Fruit fly (Drosophila melanogaster): Measurements from ENCODE around the gene CG34180.

CG34180 gene

DNA sequence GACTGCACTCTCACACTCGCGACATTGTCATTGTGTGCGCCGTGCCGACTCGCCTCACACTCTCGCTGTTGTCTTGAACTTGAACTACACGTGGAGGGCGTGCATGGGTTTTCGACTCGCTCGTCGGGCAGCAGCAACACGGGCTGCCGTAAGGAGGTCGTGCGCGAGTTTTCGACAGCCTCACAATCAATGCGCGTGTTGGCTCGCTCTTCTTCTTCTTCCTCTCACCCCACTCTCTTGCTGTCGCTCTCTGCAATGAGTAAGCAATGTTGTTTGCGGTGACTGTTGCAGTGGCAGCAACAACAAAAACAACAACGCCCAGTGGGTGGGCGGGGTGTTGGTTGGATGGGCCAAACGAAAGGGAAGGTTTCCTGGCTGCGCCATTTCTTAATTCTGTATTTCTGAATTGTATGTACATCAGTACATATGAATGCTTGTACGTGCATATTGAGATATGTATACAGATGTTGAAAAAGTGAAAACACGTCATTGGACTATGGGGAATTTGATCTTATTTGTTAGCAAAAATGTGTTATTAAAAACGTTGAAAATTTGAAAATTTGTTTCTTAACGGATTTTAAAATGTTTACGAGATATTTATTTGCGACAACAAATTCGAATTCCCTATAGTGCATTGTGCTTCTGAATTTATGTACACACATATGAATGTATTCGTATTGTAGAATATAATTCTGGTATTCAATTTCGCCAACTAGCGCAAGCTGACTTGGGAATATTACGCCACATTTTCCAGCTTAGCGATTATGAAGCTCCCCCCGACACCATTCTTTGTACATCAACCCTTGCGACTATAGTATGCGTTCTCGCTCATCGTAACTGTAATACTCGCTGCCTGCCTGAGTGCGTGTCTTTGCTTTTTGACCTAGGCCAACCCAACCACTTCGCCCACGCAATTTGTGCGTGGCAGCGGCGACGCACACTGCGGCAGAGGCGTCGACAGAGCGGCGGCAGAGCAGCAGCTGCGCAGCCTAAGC lies 28.4 kb downstream of the CG34180 start:
- TF ChIP-seq usp (GFP tag; optimal IDR thresholded peaks at IDR 0.05) (no peak), Abd-B (GFP tag; optimal IDR thresholded peaks at IDR 0.05) (no peak), Hr83 (GFP tag; optimal IDR thresholded peaks at IDR 0.05; ENCODE audit: poor library complexity, severe bottlenecking) (peak; percentile 9), rgr (GFP tag; optimal IDR thresholded peaks at IDR 0.05) (peak; percentile 27), Dfd (GFP tag; optimal IDR thresholded peaks at IDR 0.05) (no peak), brk (GFP tag; optimal IDR thresholded peaks at IDR 0.05) (no peak), Rel (GFP tag; optimal IDR thresholded peaks at IDR 0.05) (no peak), Rel (tag; optimal IDR thresholded peaks at IDR 0.05) (peak; percentile 87), h (GFP tag; optimal IDR thresholded peaks at IDR 0.05) (peak; percentile 95), CG32264 (GFP tag; optimal IDR thresholded peaks at IDR 0.05) (no peak), jim (GFP tag; optimal IDR thresholded peaks at IDR 0.05) (peak; percentile 39), Mio (GFP tag; optimal IDR thresholded peaks at IDR 0.05) (no peak), Dif (GFP tag; optimal IDR thresholded peaks at IDR 0.05; ENCODE audit: partially characterized antibody) (peak; percentile 83), pan (optimal IDR thresholded peaks at IDR 0.05) (no peak), ey (GFP tag; optimal IDR thresholded peaks at IDR 0.05) (peak; percentile 6), Hnf4 (GFP tag; optimal IDR thresholded peaks at IDR 0.05) (no peak), psq (GFP tag; optimal IDR thresholded peaks at IDR 0.05) (peak; percentile 56), dl (GFP tag; optimal IDR thresholded peaks at IDR 0.05; ENCODE audit: insufficient read depth in 1 of 2, partially characterized antibody in 2 of 2) (peak; percentile 58 to 74), CG9705 (GFP tag; optimal IDR thresholded peaks at IDR 0.05) (peak; percentile 21), N (GFP tag; optimal IDR thresholded peaks at IDR 0.05) (no peak), OdsH (GFP tag; optimal IDR thresholded peaks at IDR 0.05) (no peak), sage (GFP tag; optimal IDR thresholded peaks at IDR 0.05) (peak; percentile 29), foxo (GFP tag; optimal IDR thresholded peaks at IDR 0.05) (no peak), Hr78 (GFP tag; optimal IDR thresholded peaks at IDR 0.05) (no peak), woc (GFP tag; optimal IDR thresholded peaks at IDR 0.05) (no peak), HLH106 (tag; optimal IDR thresholded peaks at IDR 0.05) (peak; percentile 29), fru (GFP tag; optimal IDR thresholded peaks at IDR 0.05) (peak; percentile 46), Sp1 (GFP tag; optimal IDR thresholded peaks at IDR 0.05) (peak; percentile 49), Jra (GFP tag; optimal IDR thresholded peaks at IDR 0.05) (peak; percentile 96), GATAd (GFP tag; optimal IDR thresholded peaks at IDR 0.05) (no peak), Myc (optimal IDR thresholded peaks at IDR 0.05) (no peak), br (GFP tag; optimal IDR thresholded peaks at IDR 0.05) (peak; percentile 22), CrebA (GFP tag; optimal IDR thresholded peaks at IDR 0.05; ENCODE audit: borderline replicate concordance) (no peak), tai (GFP tag; optimal IDR thresholded peaks at IDR 0.05) (peak; percentile 98), sv (GFP tag; optimal IDR thresholded peaks at IDR 0.05) (no peak), dmrt93B (GFP tag; optimal IDR thresholded peaks at IDR 0.05) (no peak), dsf (GFP tag; optimal IDR thresholded peaks at IDR 0.05; ENCODE audit: borderline replicate concordance) (no peak), Vsx2 (GFP tag; optimal IDR thresholded peaks at IDR 0.05; ENCODE audit: partially characterized antibody) (peak; percentile 48), lola (GFP tag; optimal IDR thresholded peaks at IDR 0.05) (no peak)

DNA sequence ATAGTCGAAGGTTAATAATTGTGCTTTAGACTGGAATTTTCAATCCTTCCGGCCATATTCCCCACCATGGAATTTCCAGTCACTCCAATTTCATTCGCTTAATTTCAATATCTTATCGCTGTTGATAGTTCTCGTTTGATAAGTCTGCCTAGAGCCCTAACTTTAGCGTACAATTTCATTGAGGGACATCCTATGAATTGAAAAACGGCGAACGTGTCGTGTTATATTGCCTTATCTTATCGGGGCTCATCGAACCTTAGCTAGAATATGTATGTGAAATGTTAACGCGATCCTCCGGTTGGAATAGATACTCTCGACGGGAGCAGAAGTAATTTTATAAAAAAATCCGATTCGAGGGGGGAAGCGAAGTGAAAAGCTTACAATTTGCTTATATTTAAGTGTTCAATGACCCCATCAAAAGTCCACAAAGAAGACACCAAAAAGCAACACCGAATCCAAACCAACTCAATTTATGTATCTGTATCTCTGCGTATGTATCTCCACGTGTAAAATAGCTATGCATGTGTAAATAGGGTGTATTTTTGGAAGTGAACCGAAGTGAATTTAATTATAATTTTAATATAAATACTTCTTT lies 29.4 kb downstream of the CG34180 start:
- TF ChIP-seq Rel (GFP tag; optimal IDR thresholded peaks at IDR 0.05) (no peak), Rel (tag; optimal IDR thresholded peaks at IDR 0.05) (peak; percentile 88), lola (GFP tag; optimal IDR thresholded peaks at IDR 0.05) (no peak)

Data from whole organism, wandering third instar larva.